Fruit fly (Drosophila melanogaster) whole organism, embryonic: ENCODE measurements around the gene CG14014.

ENCODE experiments used
- ATbp ChIP-seq: fragments of 200-800 bp; sonication (Bioruptor generic); optimal IDR thresholded peaks from 2 replicates; lab custom pipeline; 2017; ENCODE audit warnings: missing biosample characterization, mild to moderate bottlenecking, missing genetic modification characterization, missing genetic modification reagents
- Asciz ChIP-seq: fragments of 200-800 bp; sonication (Bioruptor generic); optimal IDR thresholded peaks from 2 replicates; lab custom pipeline; 2017; ENCODE audit warnings: missing biosample characterization, mild to moderate bottlenecking, missing genetic modification characterization, missing genetic modification reagents
- B-H1 ChIP-seq: fragments of 200-800 bp; sonication (Bioruptor generic); IDR thresholded peaks from 3 replicates; pipeline ENCODE4 v1.3.6; 2022; ENCODE audit warnings: missing biosample characterization, missing genetic modification characterization
- Bdp1 ChIP-seq: fragments of 200-800 bp; sonication (Bioruptor generic); optimal IDR thresholded peaks from 3 replicates; lab custom pipeline; 2016; ENCODE audit warnings: missing biosample characterization, missing genetic modification characterization
- CG11723 ChIP-seq: fragments of 200-800 bp; sonication (Bioruptor generic); optimal IDR thresholded peaks from 2 replicates; lab custom pipeline; 2017; ENCODE audit warnings: missing biosample characterization, mild to moderate bottlenecking, missing genetic modification characterization
- CG12219 ChIP-seq: fragments of 200-800 bp; sonication (Bioruptor generic); optimal IDR thresholded peaks from 3 replicates; lab custom pipeline; 2018; ENCODE audit warnings: missing biosample characterization, mild to moderate bottlenecking, missing genetic modification characterization
- CG12744 ChIP-seq: fragments of 200-800 bp; sonication (Bioruptor generic); optimal IDR thresholded peaks from 2 replicates; lab custom pipeline; 2016; ENCODE audit warnings: missing biosample characterization, missing genetic modification characterization
- CG12769 ChIP-seq: fragments of 200-800 bp; sonication (Bioruptor generic); optimal IDR thresholded peaks from 2 replicates; lab custom pipeline; 2019; ENCODE audit warnings: missing biosample characterization, mild to moderate bottlenecking, missing genetic modification characterization, moderate library complexity
- CG13123 ChIP-seq: fragments of 200-800 bp; sonication (Bioruptor generic); optimal IDR thresholded peaks from 2 replicates; lab custom pipeline; 2016; ENCODE audit warnings: missing biosample characterization, missing genetic modification characterization
- CG13894 ChIP-seq: fragments of 200-800 bp; sonication (Bioruptor generic); optimal IDR thresholded peaks from 3 replicates; lab custom pipeline; 2018; ENCODE audit warnings: missing biosample characterization, mild to moderate bottlenecking, missing genetic modification characterization, moderate library complexity
- CG14667 ChIP-seq: fragments of 200-800 bp; sonication (Bioruptor generic); IDR thresholded peaks from 2 replicates; pipeline ENCODE4 v1.3.6; 2022; ENCODE audit warnings: missing biosample characterization, missing genetic modification characterization
- CG15479 ChIP-seq: fragments of 200-800 bp; sonication (Bioruptor generic); optimal IDR thresholded peaks from 3 replicates; lab custom pipeline; 2019; ENCODE audit warnings: missing biosample characterization, mild to moderate bottlenecking, missing genetic modification characterization, moderate library complexity
- CG18619 ChIP-seq: fragments of 200-800 bp; sonication (Bioruptor generic); optimal IDR thresholded peaks from 3 replicates; lab custom pipeline; 2017; ENCODE audit warnings: missing biosample characterization, mild to moderate bottlenecking, missing genetic modification characterization
- CG2199 ChIP-seq: fragments of 200-800 bp; sonication (Bioruptor generic); IDR thresholded peaks from 3 replicates; pipeline ENCODE4 v1.3.6; 2022; ENCODE audit warnings: missing biosample characterization, missing genetic modification characterization
- CG2875 ChIP-seq: fragments of 200-800 bp; sonication (Bioruptor generic); optimal IDR thresholded peaks from 2 replicates; lab custom pipeline; 2017; ENCODE audit warnings: missing biosample characterization, mild to moderate bottlenecking, missing genetic modification characterization, missing genetic modification reagents
- CG31224 ChIP-seq: fragments of 200-800 bp; sonication (Bioruptor generic); IDR thresholded peaks from 2 replicates; pipeline ENCODE4 v1.3.6; 2022; ENCODE audit warnings: missing biosample characterization, missing genetic modification characterization
- CG3281 ChIP-seq: fragments of 200-800 bp; sonication (Bioruptor generic); optimal IDR thresholded peaks from 3 replicates; lab custom pipeline; 2017; ENCODE audit warnings: missing biosample characterization, mild to moderate bottlenecking, missing genetic modification characterization
- CG5180 ChIP-seq: fragments of 200-800 bp; sonication (Bioruptor generic); optimal IDR thresholded peaks from 3 replicates; lab custom pipeline; 2017; ENCODE audit warnings: missing biosample characterization, missing genetic modification characterization, mild to moderate bottlenecking, moderate library complexity, missing genetic modification reagents
- CG5953 ChIP-seq: fragments of 200-800 bp; sonication (Bioruptor generic); IDR thresholded peaks from 2 replicates; pipeline ENCODE4 v1.3.6; 2022; ENCODE audit warnings: missing biosample characterization, missing genetic modification characterization
- CG6689 ChIP-seq: fragments of 200-800 bp; sonication (Bioruptor generic); IDR thresholded peaks from 2 replicates; pipeline ENCODE4 v1.3.6; 2022; ENCODE audit warnings: missing biosample characterization, missing genetic modification characterization
- CrebB ChIP-seq: fragments of 200-800 bp; sonication (Bioruptor generic); optimal IDR thresholded peaks from 3 replicates; lab custom pipeline; 2018; ENCODE audit warnings: missing biosample characterization, mild to moderate bottlenecking, missing genetic modification characterization
- Dfd ChIP-seq, 2 experiments: fragments of >200 bp; optimal IDR thresholded peaks; 2 replicates each; lab custom pipeline; 2017; ENCODE audit warnings: missing biosample characterization in 2 of 2, missing genetic modification characterization in 2 of 2
- Hr78 ChIP-seq, 2 experiments: fragments of 200-800 bp in 1 of 2; fragments of >200 bp in 1 of 2; sonication (Bioruptor generic) in 1 of 2; optimal IDR thresholded peaks; 2 replicates each; lab custom pipeline; 2017 to 2019; ENCODE audit warnings: missing biosample characterization in 2 of 2, missing genetic modification characterization in 2 of 2, mild to moderate bottlenecking in 1 of 2, moderate library complexity in 1 of 2
- Jarid2 ChIP-seq: fragments of 200-800 bp; sonication (Bioruptor generic); optimal IDR thresholded peaks from 3 replicates; lab custom pipeline; 2017; ENCODE audit warnings: mild to moderate bottlenecking, missing biosample characterization, missing genetic modification reagents, missing genetic modification characterization
- MTF-1 ChIP-seq: fragments of 200-800 bp; sonication (Bioruptor generic); optimal IDR thresholded peaks from 2 replicates; lab custom pipeline; 2018; ENCODE audit warnings: missing biosample characterization, mild to moderate bottlenecking, missing genetic modification characterization, borderline replicate concordance
- Nf-YC ChIP-seq: fragments of 200-800 bp; optimal IDR thresholded peaks from 3 replicates; lab custom pipeline; 2019; ENCODE audit warnings: missing biosample characterization, mild to moderate bottlenecking, missing genetic modification characterization, moderate library complexity
- Opbp ChIP-seq: fragments of 200-800 bp; sonication (Bioruptor generic); IDR thresholded peaks from 3 replicates; pipeline ENCODE4 v1.3.6; 2022; ENCODE audit warnings: missing biosample characterization, missing genetic modification characterization; ENCODE audit not compliant: partially characterized antibody
- Poxn ChIP-seq: fragments of 200-800 bp; sonication (Bioruptor generic); IDR thresholded peaks from 2 replicates; pipeline ENCODE4 v1.3.6; 2022; ENCODE audit warnings: missing biosample characterization, missing genetic modification characterization
- Sox102F ChIP-seq: fragments of 200-800 bp; sonication (Bioruptor generic); optimal IDR thresholded peaks from 2 replicates; lab custom pipeline; 2018; ENCODE audit warnings: missing biosample characterization, mild to moderate bottlenecking, missing genetic modification characterization, moderate library complexity
- Spps ChIP-seq: fragments of 200-800 bp; sonication (Bioruptor generic); optimal IDR thresholded peaks from 2 replicates; lab custom pipeline; 2018; ENCODE audit warnings: missing biosample characterization, mild to moderate bottlenecking, missing genetic modification characterization
- Stat92E ChIP-seq, 3 experiments: fragments of >200 bp in 2 of 3; fragments of 200-800 bp in 1 of 3; sonication (Bioruptor generic) in 1 of 3; optimal IDR thresholded peaks; 2 replicates each; lab custom pipeline; 2017 to 2019; ENCODE audit warnings: missing biosample characterization in 3 of 3, missing genetic modification characterization in 3 of 3, mild to moderate bottlenecking in 1 of 3, moderate library complexity in 1 of 3
- ac ChIP-seq: fragments of 200-800 bp; sonication (Bioruptor generic); optimal IDR thresholded peaks from 3 replicates; lab custom pipeline; 2017; ENCODE audit warnings: missing biosample characterization, mild to moderate bottlenecking, missing genetic modification characterization
- eve ChIP-seq, 2 experiments: fragments of >200 bp; optimal IDR thresholded peaks; 2 replicates each; lab custom pipeline; 2017; ENCODE audit warnings: missing biosample characterization in 2 of 2, missing genetic modification characterization in 2 of 2
- exex ChIP-seq: fragments of 200-800 bp; sonication (Bioruptor generic); optimal IDR thresholded peaks from 4 replicates; lab custom pipeline; 2018; ENCODE audit warnings: missing biosample characterization, mild to moderate bottlenecking, missing genetic modification characterization, moderate library complexity
- hkb ChIP-seq, 2 experiments: fragments of 200-800 bp in 1 of 2; fragments of >200 bp in 1 of 2; sonication (Bioruptor generic) in 1 of 2; IDR thresholded peaks in 1 of 2; optimal IDR thresholded peaks in 1 of 2; 2 replicates each; pipeline versions ENCODE4 v1.3.6 to Lab custom; 2017 to 2022; ENCODE audit warnings: missing biosample characterization in 1 of 2, missing genetic modification characterization in 1 of 2
- lab ChIP-seq: fragments of 200-800 bp; sonication (Bioruptor generic); optimal IDR thresholded peaks from 3 replicates; lab custom pipeline; 2017; ENCODE audit warnings: missing biosample characterization, missing genetic modification characterization, mild to moderate bottlenecking, moderate library complexity, missing genetic modification reagents
- lilli ChIP-seq: fragments of 200-800 bp; sonication (Bioruptor generic); optimal IDR thresholded peaks from 3 replicates; lab custom pipeline; 2016; ENCODE audit warnings: missing biosample characterization, missing genetic modification characterization
- lov ChIP-seq, 2 experiments: fragments of 200-800 bp in 1 of 2; fragments of >200 bp in 1 of 2; sonication (Bioruptor generic) in 1 of 2; IDR thresholded peaks in 1 of 2; optimal IDR thresholded peaks in 1 of 2; 2 replicates in 1 of 2; 3 replicates in 1 of 2; pipeline versions ENCODE4 v1.3.6 to Lab custom; 2017 to 2022; ENCODE audit warnings: missing biosample characterization in 1 of 2, missing genetic modification characterization in 1 of 2
- nau ChIP-seq: fragments of 200-800 bp; sonication (Bioruptor generic); optimal IDR thresholded peaks from 3 replicates; lab custom pipeline; 2017; ENCODE audit warnings: missing biosample characterization, mild to moderate bottlenecking, missing genetic modification characterization, missing genetic modification reagents
- nerfin-1 ChIP-seq: fragments of 200-800 bp; sonication (Bioruptor generic); optimal IDR thresholded peaks from 3 replicates; lab custom pipeline; 2019; ENCODE audit warnings: missing biosample characterization, mild to moderate bottlenecking, missing genetic modification characterization, moderate library complexity
- pho ChIP-seq: fragments of 200-800 bp; sonication (Bioruptor generic); optimal IDR thresholded peaks from 2 replicates; lab custom pipeline; 2016; ENCODE audit warnings: missing biosample characterization, missing genetic modification characterization
- phol ChIP-seq: fragments of 200-800 bp; sonication (Bioruptor generic); optimal IDR thresholded peaks from 3 replicates; lab custom pipeline; 2018; ENCODE audit warnings: missing biosample characterization, mild to moderate bottlenecking, missing genetic modification characterization, moderate library complexity
- pzg ChIP-seq: fragments of 200-800 bp; sonication (Bioruptor generic); optimal IDR thresholded peaks from 3 replicates; lab custom pipeline; 2018; ENCODE audit warnings: missing biosample characterization, mild to moderate bottlenecking, missing genetic modification characterization, moderate library complexity
- run ChIP-seq: fragments of 200-800 bp; sonication (Bioruptor generic); optimal IDR thresholded peaks from 3 replicates; lab custom pipeline; 2018; ENCODE audit warnings: missing biosample characterization, mild to moderate bottlenecking, missing genetic modification characterization
- sd ChIP-seq: fragments of 200-800 bp; sonication (Bioruptor generic); optimal IDR thresholded peaks from 3 replicates; lab custom pipeline; 2018; ENCODE audit warnings: missing biosample characterization, mild to moderate bottlenecking, missing genetic modification characterization, moderate library complexity
- slbo ChIP-seq: fragments of 200-800 bp; sonication (Bioruptor generic); IDR thresholded peaks from 2 replicates; pipeline ENCODE4 v1.3.6; 2022; ENCODE audit warnings: missing biosample characterization, missing genetic modification characterization
- trem ChIP-seq: fragments of 200-800 bp; optimal IDR thresholded peaks from 3 replicates; lab custom pipeline; 2019; ENCODE audit warnings: missing biosample characterization, mild to moderate bottlenecking, missing genetic modification characterization, moderate library complexity
- trh ChIP-seq: fragments of 200-800 bp; sonication (Bioruptor generic); optimal IDR thresholded peaks from 2 replicates; lab custom pipeline; 2016; ENCODE audit warnings: missing biosample characterization, missing genetic modification characterization

Gene CG14014

dm6 chr2L:5547288-5547777 is 3.3 kb downstream of the CG14014 start (continued):
- TF ChIP-seq B-H1 (GFP tag; lab: Robert Waterston, UW): no peak
- TF ChIP-seq lilli (GFP tag; lab: Kevin White, UChicago): no peak
- TF ChIP-seq CG14667 (GFP tag; lab: Robert Waterston, UW): no peak
- TF ChIP-seq nerfin-1 (tag; lab: Kevin White, UChicago): peak; percentile 33
- TF ChIP-seq Opbp: no peak
- TF ChIP-seq slbo: no peak
- no peak for TF ChIP-seq Poxn (GFP tag; lab: Robert Waterston, UW)
- peak; percentile 13 for TF ChIP-seq CG3281
- TF ChIP-seq CG13894 (tag; lab: Kevin White, UChicago): no peak
- TF ChIP-seq Sox102F: no peak
- TF ChIP-seq run (tag; lab: Kevin White, UChicago): no peak
- no peak for TF ChIP-seq CG5953 (GFP tag; lab: Robert Waterston, UW)
- TF ChIP-seq CG6689: no peak
- TF ChIP-seq ATbp (GFP tag; lab: Kevin White, UChicago): peak; percentile 30
- TF ChIP-seq trh (GFP tag; lab: Kevin White, UChicago): no peak
- no peak for TF ChIP-seq lov (optimal IDR thresholded peaks at IDR 0.05; lab: Kevin White, UChicago)
- TF ChIP-seq lov (GFP tag; IDR thresholded peaks at IDR 0.05; lab: Robert Waterston, UW): peak; percentile 23; the same call in 1 of the 3 replicates
- no peak for TF ChIP-seq Nf-YC (tag; lab: Kevin White, UChicago)
- TF ChIP-seq ac (GFP tag; lab: Kevin White, UChicago): no peak
- TF ChIP-seq CG12219 (GFP tag; lab: Kevin White, UChicago): peak; percentile 39
- TF ChIP-seq CG31224 (GFP tag; lab: Robert Waterston, UW): no peak
- TF ChIP-seq CG12769 (tag; lab: Kevin White, UChicago): no peak
- TF ChIP-seq CG2199: no peak
- TF ChIP-seq pzg (GFP tag; lab: Kevin White, UChicago): no peak
- peak; percentile 57 for TF ChIP-seq CrebB (tag; lab: Kevin White, UChicago)
- TF ChIP-seq Hr78 (GFP tag; optimal IDR thresholded peaks at IDR 0.05; lab: Kevin White, UChicago): peak in 1 of 2 experiments; percentile 22
- TF ChIP-seq Jarid2: peak; percentile 6
- TF ChIP-seq MTF-1 (GFP tag; lab: Kevin White, UChicago): no peak
- TF ChIP-seq CG2875 (GFP tag; lab: Kevin White, UChicago): peak; percentile 13
- TF ChIP-seq nau (GFP tag; lab: Kevin White, UChicago): no peak
- no peak for TF ChIP-seq CG12744 (GFP tag; lab: Kevin White, UChicago)
- TF ChIP-seq eve (GFP tag; optimal IDR thresholded peaks at IDR 0.05; lab: Kevin White, UChicago): no peak
- TF ChIP-seq CG5180 (GFP tag; lab: Kevin White, UChicago): no peak
- no peak for TF ChIP-seq phol (tag; lab: Kevin White, UChicago)
- TF ChIP-seq sd (tag; lab: Kevin White, UChicago): peak; percentile 48
- TF ChIP-seq pho (GFP tag; lab: Kevin White, UChicago): no peak
- TF ChIP-seq Spps (tag; lab: Kevin White, UChicago): no peak
- no peak for TF ChIP-seq CG11723 (GFP tag; lab: Kevin White, UChicago)
- no peak for TF ChIP-seq Stat92E (GFP tag; optimal IDR thresholded peaks at IDR 0.05; lab: Kevin White, UChicago)
- no peak for TF ChIP-seq trem
- peak; percentile 84 for TF ChIP-seq CG15479
- TF ChIP-seq Dfd (GFP tag; optimal IDR thresholded peaks at IDR 0.05; lab: Kevin White, UChicago): no peak
- peak; percentile 47 for TF ChIP-seq lab (GFP tag; lab: Kevin White, UChicago)
- TF ChIP-seq Asciz: peak; percentile 61
- peak; percentile 93 for TF ChIP-seq exex (tag; lab: Kevin White, UChicago)
- no peak for TF ChIP-seq Bdp1 (GFP tag; lab: Kevin White, UChicago)
- no peak for TF ChIP-seq CG18619 (GFP tag; lab: Kevin White, UChicago)
- no peak for TF ChIP-seq hkb (optimal IDR thresholded peaks at IDR 0.05; lab: Kevin White, UChicago)
- 0 out of 2 replicates have a peak, but pooled peaks have one; percentile 30 for TF ChIP-seq hkb (GFP tag; IDR thresholded peaks at IDR 0.05; lab: Robert Waterston, UW)
- TF ChIP-seq CG13123 (GFP tag; lab: Kevin White, UChicago): no peak
